Fruit fly (Drosophila melanogaster) whole organism, embryonic: ENCODE data around the gene Pvf2.
A peak's percentile ranks its signal among the peaks of the same experiment; 100 is the strongest.

Experiments
- BEAF-32 ChIP-seq: fragments of 200-800 bp; sonication (Bioruptor generic); optimal IDR thresholded peaks from 3 replicates; lab custom pipeline; 2017; ENCODE audit warnings: missing biosample characterization, missing genetic modification characterization, mild to moderate bottlenecking, moderate library complexity, missing genetic modification reagents
- BtbVII ChIP-seq: fragments of 200-800 bp; sonication (Bioruptor generic); optimal IDR thresholded peaks from 3 replicates; lab custom pipeline; 2017; ENCODE audit warnings: missing biosample characterization, mild to moderate bottlenecking, missing genetic modification characterization
- CG1024 ChIP-seq: fragments of 200-800 bp; sonication (Bioruptor generic); IDR thresholded peaks from 2 replicates; pipeline ENCODE4 v1.3.6; 2022; ENCODE audit warnings: missing biosample characterization, missing genetic modification characterization
- CG11696 ChIP-seq: fragments of 200-800 bp; sonication (Bioruptor generic); IDR thresholded peaks from 2 replicates; pipeline ENCODE4 v1.3.6; 2022; ENCODE audit warnings: missing biosample characterization, missing genetic modification characterization
- CG12219 ChIP-seq: fragments of 200-800 bp; sonication (Bioruptor generic); optimal IDR thresholded peaks from 3 replicates; lab custom pipeline; 2018; ENCODE audit warnings: missing biosample characterization, mild to moderate bottlenecking, missing genetic modification characterization
- CG12236 ChIP-seq: fragments of 200-800 bp; sonication (Bioruptor generic); optimal IDR thresholded peaks from 2 replicates; lab custom pipeline; 2016; ENCODE audit warnings: missing biosample characterization, missing genetic modification characterization
- CG1233 ChIP-seq: fragments of 200-800 bp; sonication (Bioruptor generic); optimal IDR thresholded peaks from 4 replicates; lab custom pipeline; 2018; ENCODE audit warnings: missing biosample characterization, mild to moderate bottlenecking, missing genetic modification characterization
- CG13424 ChIP-seq: fragments of 200-800 bp; sonication (Bioruptor generic); optimal IDR thresholded peaks from 2 replicates; lab custom pipeline; 2019; ENCODE audit warnings: missing biosample characterization, mild to moderate bottlenecking, missing genetic modification characterization, moderate library complexity
- CG15601 ChIP-seq: fragments of 200-800 bp; sonication (Bioruptor generic); optimal IDR thresholded peaks from 3 replicates; lab custom pipeline; 2019; ENCODE audit warnings: missing biosample characterization, mild to moderate bottlenecking, missing genetic modification characterization, moderate library complexity
- CG17186 ChIP-seq: fragments of 200-800 bp; sonication (Bioruptor generic); optimal IDR thresholded peaks from 3 replicates; lab custom pipeline; 2017; ENCODE audit warnings: missing biosample characterization, missing genetic modification reagents, missing genetic modification characterization
- CG17359 ChIP-seq: fragments of 200-800 bp; sonication (Bioruptor generic); optimal IDR thresholded peaks from 3 replicates; lab custom pipeline; 2018; ENCODE audit warnings: missing biosample characterization, mild to moderate bottlenecking, missing genetic modification characterization, moderate library complexity
- CG1832 ChIP-seq: fragments of 200-800 bp; sonication (Bioruptor generic); optimal IDR thresholded peaks from 2 replicates; lab custom pipeline; 2017; ENCODE audit warnings: missing biosample characterization, mild to moderate bottlenecking, missing genetic modification characterization, inconsistent platforms
- CG2116 ChIP-seq: fragments of 200-800 bp; sonication (Bioruptor generic); optimal IDR thresholded peaks from 3 replicates; lab custom pipeline; 2018; ENCODE audit warnings: missing biosample characterization, mild to moderate bottlenecking, missing genetic modification characterization
- CG30403 ChIP-seq: fragments of 200-800 bp; sonication (Bioruptor generic); optimal IDR thresholded peaks from 3 replicates; lab custom pipeline; 2016; ENCODE audit warnings: missing biosample characterization, missing genetic modification characterization
- CG3726 ChIP-seq: fragments of 200-800 bp; sonication (Bioruptor generic); IDR thresholded peaks from 3 replicates; pipeline ENCODE4, ENCODE4 v1.3.6; 2022; ENCODE audit warnings: missing biosample characterization, missing genetic modification characterization
- CG4707 ChIP-seq: fragments of 200-800 bp; sonication (Bioruptor generic); optimal IDR thresholded peaks from 2 replicates; lab custom pipeline; 2018; ENCODE audit warnings: missing biosample characterization, mild to moderate bottlenecking, missing genetic modification characterization, moderate library complexity
- CG4854 ChIP-seq: fragments of 200-800 bp; sonication (Bioruptor generic); optimal IDR thresholded peaks from 2 replicates; lab custom pipeline; 2016; ENCODE audit warnings: missing biosample characterization, missing genetic modification characterization, inconsistent platforms
- CG7745 ChIP-seq: fragments of 200-800 bp; sonication (Bioruptor generic); optimal IDR thresholded peaks from 2 replicates; lab custom pipeline; 2018; ENCODE audit warnings: missing biosample characterization, mild to moderate bottlenecking, missing genetic modification characterization, moderate library complexity
- CG7839 ChIP-seq: fragments of 200-800 bp; sonication (Bioruptor generic); optimal IDR thresholded peaks from 3 replicates; lab custom pipeline; 2018; ENCODE audit warnings: missing biosample characterization, mild to moderate bottlenecking, missing genetic modification characterization, moderate library complexity
- CG7987 ChIP-seq: fragments of 200-800 bp; sonication (Bioruptor generic); optimal IDR thresholded peaks from 2 replicates; lab custom pipeline; 2018; ENCODE audit warnings: missing biosample characterization, mild to moderate bottlenecking, missing genetic modification characterization, moderate library complexity
- CG9727 ChIP-seq: fragments of 200-800 bp; sonication (Bioruptor generic); optimal IDR thresholded peaks from 3 replicates; lab custom pipeline; 2017; ENCODE audit warnings: missing biosample characterization, mild to moderate bottlenecking, missing genetic modification characterization
- Chrac-16 ChIP-seq: fragments of 200-800 bp; sonication (Bioruptor generic); optimal IDR thresholded peaks from 3 replicates; lab custom pipeline; 2016; ENCODE audit warnings: missing biosample characterization, missing genetic modification characterization
- Dll ChIP-seq: fragments of 200-800 bp; sonication (Bioruptor generic); IDR thresholded peaks from 4 replicates; pipeline ENCODE4 v1.3.6; 2022; ENCODE audit warnings: missing biosample characterization, missing genetic modification characterization; ENCODE audit not compliant: partially characterized antibody
- GATAe ChIP-seq: fragments of 200-800 bp; sonication (Bioruptor generic); conservative IDR thresholded peaks from 2 replicates; pipeline ENCODE4 v1.3.6; 2022; ENCODE audit warnings: missing biosample characterization, missing genetic modification characterization
- HLHmδ ChIP-seq: fragments of 200-800 bp; sonication (Bioruptor generic); optimal IDR thresholded peaks from 2 replicates; lab custom pipeline; 2018; ENCODE audit warnings: missing biosample characterization, mild to moderate bottlenecking, missing genetic modification characterization, moderate library complexity
- Hsf ChIP-seq: fragments of 200-800 bp; sonication (Bioruptor generic); optimal IDR thresholded peaks from 3 replicates; lab custom pipeline; 2016; ENCODE audit warnings: missing biosample characterization, missing genetic modification characterization
- Lhr ChIP-seq: fragments of 200-800 bp; sonication (Bioruptor generic); optimal IDR thresholded peaks from 3 replicates; lab custom pipeline; 2017; ENCODE audit warnings: mild to moderate bottlenecking, missing biosample characterization, missing genetic modification reagents, missing genetic modification characterization
- MTF-1 ChIP-seq: fragments of 200-800 bp; sonication (Bioruptor generic); optimal IDR thresholded peaks from 2 replicates; lab custom pipeline; 2018; ENCODE audit warnings: missing biosample characterization, mild to moderate bottlenecking, missing genetic modification characterization, borderline replicate concordance
- Opbp ChIP-seq: fragments of 200-800 bp; sonication (Bioruptor generic); IDR thresholded peaks from 3 replicates; pipeline ENCODE4 v1.3.6; 2022; ENCODE audit warnings: missing biosample characterization, missing genetic modification characterization; ENCODE audit not compliant: partially characterized antibody
- Trl ChIP-seq, 3 experiments: fragments of >200 bp in 2 of 3; fragments of 200-800 bp in 1 of 3; sonication (Bioruptor generic) in 1 of 3; optimal IDR thresholded peaks; 2 replicates in 1 of 3; 3 replicates in 2 of 3; lab custom pipeline; 2016 to 2017; ENCODE audit warnings: missing biosample characterization in 1 of 3, missing genetic modification characterization in 1 of 3
- Vsx1 ChIP-seq: fragments of 200-800 bp; sonication (Bioruptor generic); optimal IDR thresholded peaks from 2 replicates; lab custom pipeline; 2017; ENCODE audit warnings: missing biosample characterization, mild to moderate bottlenecking, missing genetic modification characterization, missing genetic modification reagents
- ab ChIP-seq: fragments of 200-800 bp; sonication (Bioruptor generic); optimal IDR thresholded peaks from 2 replicates; lab custom pipeline; 2016; ENCODE audit warnings: missing biosample characterization, missing genetic modification characterization
- al ChIP-seq: fragments of 200-800 bp; sonication (Bioruptor generic); IDR thresholded peaks from 2 replicates; pipeline ENCODE4 v1.3.6; 2022; ENCODE audit warnings: missing biosample characterization, missing genetic modification characterization
- ara ChIP-seq: fragments of 200-800 bp; sonication (Bioruptor generic); IDR thresholded peaks from 2 replicates; pipeline ENCODE4 v1.3.6; 2022; ENCODE audit warnings: missing biosample characterization, missing genetic modification characterization
- bowl ChIP-seq: fragments of 200-800 bp; sonication (Bioruptor generic); IDR thresholded peaks from 2 replicates; pipeline ENCODE4 v1.3.6; 2022; ENCODE audit warnings: missing biosample characterization, missing genetic modification characterization
- crc ChIP-seq: fragments of 200-800 bp; sonication (Bioruptor generic); optimal IDR thresholded peaks from 2 replicates; lab custom pipeline; 2016; ENCODE audit warnings: missing biosample characterization, missing genetic modification characterization
- gcm ChIP-seq: fragments of 200-800 bp; sonication (Bioruptor generic); optimal IDR thresholded peaks from 2 replicates; lab custom pipeline; 2019; ENCODE audit warnings: missing biosample characterization, mild to moderate bottlenecking, missing genetic modification characterization, moderate library complexity
- gsb-n ChIP-seq: fragments of 200-800 bp; sonication (Bioruptor generic); optimal IDR thresholded peaks from 3 replicates; lab custom pipeline; 2018; ENCODE audit warnings: missing biosample characterization, mild to moderate bottlenecking, missing genetic modification characterization
- lab ChIP-seq: fragments of 200-800 bp; sonication (Bioruptor generic); optimal IDR thresholded peaks from 3 replicates; lab custom pipeline; 2017; ENCODE audit warnings: missing biosample characterization, missing genetic modification characterization, mild to moderate bottlenecking, moderate library complexity, missing genetic modification reagents
- nmo ChIP-seq: fragments of 200-800 bp; sonication (Bioruptor generic); optimal IDR thresholded peaks from 2 replicates; lab custom pipeline; 2018; ENCODE audit warnings: missing biosample characterization, mild to moderate bottlenecking, missing genetic modification characterization, moderate library complexity
- peb ChIP-seq: fragments of 200-800 bp; sonication (Bioruptor generic); IDR thresholded peaks from 2 replicates; pipeline ENCODE4 v1.3.6; 2022; ENCODE audit warnings: missing biosample characterization, missing genetic modification characterization
- pfk ChIP-seq: fragments of 200-800 bp; sonication (Bioruptor generic); optimal IDR thresholded peaks from 2 replicates; lab custom pipeline; 2018; ENCODE audit warnings: missing biosample characterization, mild to moderate bottlenecking, missing genetic modification characterization, moderate library complexity
- sd ChIP-seq: fragments of 200-800 bp; sonication (Bioruptor generic); optimal IDR thresholded peaks from 3 replicates; lab custom pipeline; 2018; ENCODE audit warnings: missing biosample characterization, mild to moderate bottlenecking, missing genetic modification characterization, moderate library complexity
- sob ChIP-seq: fragments of 200-800 bp; sonication (Bioruptor generic); IDR thresholded peaks from 2 replicates; pipeline ENCODE4 v1.3.6; 2022; ENCODE audit warnings: missing biosample characterization, missing genetic modification characterization
- tna ChIP-seq: fragments of 200-800 bp; sonication (Bioruptor generic); IDR thresholded peaks from 2 replicates; pipeline ENCODE4 v1.3.6; 2022; ENCODE audit warnings: missing biosample characterization, missing genetic modification characterization; ENCODE audit not compliant: partially characterized antibody
- twi ChIP-seq: fragments of 200-800 bp; optimal IDR thresholded peaks from 2 replicates; lab custom pipeline; 2019; ENCODE audit warnings: missing biosample characterization, mild to moderate bottlenecking, missing genetic modification characterization, moderate library complexity
- wek ChIP-seq: fragments of 200-800 bp; sonication (Bioruptor generic); optimal IDR thresholded peaks from 3 replicates; lab custom pipeline; 2018; ENCODE audit warnings: missing biosample characterization, mild to moderate bottlenecking, missing genetic modification characterization, moderate library complexity
- z ChIP-seq: fragments of 200-800 bp; sonication (Bioruptor generic); IDR thresholded peaks from 3 replicates; pipeline ENCODE4 v1.3.6; 2022; ENCODE audit warnings: missing biosample characterization, missing genetic modification characterization
- zf30C ChIP-seq: fragments of 200-800 bp; sonication (Bioruptor generic); optimal IDR thresholded peaks from 3 replicates; lab custom pipeline; 2018; ENCODE audit warnings: missing biosample characterization, mild to moderate bottlenecking, missing genetic modification characterization
- zfh1 ChIP-seq: fragments of 200-800 bp; sonication (Bioruptor generic); IDR thresholded peaks from 3 replicates; pipeline ENCODE4 v1.3.6; 2022; ENCODE audit warnings: missing biosample characterization, missing genetic modification characterization

Gene Pvf2

dm6 chr2L:7073011-7073410 lies 11.4 kb downstream of the Pvf2 start (continued):
- TF ChIP-seq CG4854 = no peak
- TF ChIP-seq sd (tag; lab: Kevin White, UChicago) = no peak
- no peak for TF ChIP-seq peb (GFP tag; lab: Robert Waterston, UW)
- 0 out of 2 replicates have a peak, but pooled peaks have one; percentile 25 for TF ChIP-seq CG1024 (GFP tag; lab: Robert Waterston, UW)
- no peak for TF ChIP-seq CG17186
- no peak for TF ChIP-seq BEAF-32 (GFP tag; lab: Kevin White, UChicago)
- no peak for TF ChIP-seq Vsx1 (GFP tag; lab: Kevin White, UChicago)
- TF ChIP-seq CG15601 (tag; lab: Kevin White, UChicago) = no peak
- TF ChIP-seq CG2116 = no peak
- TF ChIP-seq CG7839 (tag; lab: Kevin White, UChicago) = peak; percentile 41
- no peak for TF ChIP-seq al (GFP tag; lab: Robert Waterston, UW)
- no peak for TF ChIP-seq BtbVII (GFP tag; lab: Kevin White, UChicago)
- TF ChIP-seq lab = peak; percentile 36
- TF ChIP-seq bowl = no peak
- no peak for TF ChIP-seq Trl (optimal IDR thresholded peaks at IDR 0.05; lab: Kevin White, UChicago)
- TF ChIP-seq Trl (GFP tag; optimal IDR thresholded peaks at IDR 0.05; lab: Kevin White, UChicago) = no peak
- TF ChIP-seq CG13424 (tag; lab: Kevin White, UChicago) = peak; percentile 7
- TF ChIP-seq CG7745 (tag; lab: Kevin White, UChicago) = no peak
- TF ChIP-seq CG17359 (tag; lab: Kevin White, UChicago) = peak; percentile 23
- TF ChIP-seq MTF-1 (GFP tag; lab: Kevin White, UChicago) = no peak
- no peak for TF ChIP-seq CG12219
- no peak for TF ChIP-seq HLHmδ (GFP tag; lab: Kevin White, UChicago)
- TF ChIP-seq gsb-n = no peak
- peak; percentile 27 for TF ChIP-seq CG30403 (GFP tag; lab: Kevin White, UChicago)
- no peak for TF ChIP-seq Lhr (GFP tag; lab: Kevin White, UChicago)
- no peak for TF ChIP-seq crc (GFP tag; lab: Kevin White, UChicago)
- no peak for TF ChIP-seq CG3726
- peak; percentile 1 for TF ChIP-seq nmo (GFP tag; lab: Kevin White, UChicago)
- no peak for TF ChIP-seq CG1233 (GFP tag; lab: Kevin White, UChicago)
- no peak for TF ChIP-seq CG12236
- no peak for TF ChIP-seq CG4707 (GFP tag; lab: Kevin White, UChicago)
- no peak for TF ChIP-seq z (GFP tag; lab: Robert Waterston, UW)
- TF ChIP-seq CG11696 (GFP tag; lab: Robert Waterston, UW) = no peak
- TF ChIP-seq Hsf (GFP tag; lab: Kevin White, UChicago) = no peak
- TF ChIP-seq sob = no peak; the same call in 1 of the 2 replicates
- no peak for TF ChIP-seq Opbp (GFP tag; lab: Robert Waterston, UW)
- no peak for TF ChIP-seq CG1832 (GFP tag; lab: Kevin White, UChicago)
- no peak for TF ChIP-seq zf30C
- TF ChIP-seq twi (tag; lab: Kevin White, UChicago) = no peak
- no peak for TF ChIP-seq ara (GFP tag; lab: Robert Waterston, UW)
- no peak for TF ChIP-seq tna (GFP tag; lab: Robert Waterston, UW)
- no peak for TF ChIP-seq Chrac-16
- TF ChIP-seq zfh1 (GFP tag; lab: Robert Waterston, UW) = no peak
- no peak for TF ChIP-seq gcm (GFP tag; lab: Kevin White, UChicago)
- no peak for TF ChIP-seq ab (GFP tag; lab: Kevin White, UChicago)
- no peak for TF ChIP-seq Dll (GFP tag; lab: Robert Waterston, UW)
- no peak for TF ChIP-seq pfk
- TF ChIP-seq wek (GFP tag; lab: Kevin White, UChicago) = no peak
- TF ChIP-seq CG7987 = no peak
- peak; percentile 13 for TF ChIP-seq CG9727 (GFP tag; lab: Kevin White, UChicago)
- no peak for TF ChIP-seq GATAe (GFP tag; lab: Robert Waterston, UW)
